Worm (Caenorhabditis elegans) whole organism, dauer: ENCODE results near the gene F41C3.8.

Source experiments
- unc-62 ChIP-seq: sonication (generic microtip); optimal IDR thresholded peaks from 2 replicates; lab custom pipeline; 2017; ENCODE audit warnings: missing biosample characterization, missing genetic modification reagents, missing genetic modification characterization

The F41C3.8 gene

ce11 chrII:4715676-4716075 is at the start of gene F41C3.8:
F41C3.8 (plus strand) TSS chrII:4716046.
- no peak for TF ChIP-seq unc-62 (GFP tag; lab: Kevin White, UChicago)

ce11 chrII:4667572-4667971 is 48.3 kb upstream of the F41C3.8 start, which contains the start of gene fut-5:
fut-5 (minus strand) TSS chrII:4667672.
- TF ChIP-seq unc-62 (GFP tag; lab: Kevin White, UChicago), result no peak

DNA sequence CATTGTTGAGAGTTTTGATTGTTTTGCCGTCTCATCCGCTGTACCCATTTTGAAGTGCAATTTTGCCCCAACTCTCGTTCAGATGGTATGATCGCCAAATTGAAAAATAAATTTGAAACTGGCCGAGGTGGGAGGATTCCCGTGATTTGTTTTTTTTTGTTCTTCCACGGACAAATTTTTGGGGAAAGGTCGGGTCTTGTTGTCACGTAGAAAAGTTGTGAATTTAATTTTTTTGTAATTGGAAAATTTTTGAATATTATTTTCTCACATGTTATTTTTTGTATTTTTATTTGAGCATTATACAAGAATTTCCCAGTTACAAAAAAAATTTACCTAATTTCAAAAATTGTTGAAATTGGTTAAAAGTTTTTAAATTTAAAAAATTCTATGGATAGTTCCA is 44.2 kb upstream of the F41C3.8 start, which contains the start of gene T05A7.6:
Gene T05A7.6 (minus strand): TSS at position 101 of the 400 bp plus-strand sequence.
- TF ChIP-seq unc-62 (GFP tag; lab: Kevin White, UChicago), result no peak

ce11 chrII:4672584-4673110 is 43.2 kb upstream of the F41C3.8 start, which contains the start of the genes clec-140 and hmg-11:
clec-140 (plus strand) TSS chrII:4673060.
hmg-11 (plus strand) TSS chrII:4673085.
- no peak for TF ChIP-seq unc-62 (GFP tag; lab: Kevin White, UChicago)

DNA sequence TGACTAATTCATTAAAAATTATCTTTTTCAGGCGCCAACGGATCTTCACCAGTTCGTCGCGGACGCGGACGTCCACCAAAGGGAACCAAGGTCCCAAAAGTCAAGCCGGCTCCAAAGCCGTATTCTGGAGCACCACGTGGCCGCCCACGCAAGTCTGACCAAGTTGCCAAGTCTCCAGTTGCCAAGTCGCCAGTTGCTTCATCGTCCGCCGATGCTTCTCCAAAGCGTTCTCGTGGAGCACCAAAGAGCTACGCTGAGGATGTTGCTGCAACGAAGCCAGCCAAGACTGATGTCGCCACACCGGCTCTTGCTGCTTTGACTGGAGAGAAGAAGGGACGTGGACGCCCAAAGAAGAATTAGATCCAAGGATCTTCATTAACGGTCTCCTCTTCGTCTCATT is 42.6 kb upstream of the F41C3.8 start:
- no peak for TF ChIP-seq unc-62 (GFP tag; lab: Kevin White, UChicago)

DNA sequence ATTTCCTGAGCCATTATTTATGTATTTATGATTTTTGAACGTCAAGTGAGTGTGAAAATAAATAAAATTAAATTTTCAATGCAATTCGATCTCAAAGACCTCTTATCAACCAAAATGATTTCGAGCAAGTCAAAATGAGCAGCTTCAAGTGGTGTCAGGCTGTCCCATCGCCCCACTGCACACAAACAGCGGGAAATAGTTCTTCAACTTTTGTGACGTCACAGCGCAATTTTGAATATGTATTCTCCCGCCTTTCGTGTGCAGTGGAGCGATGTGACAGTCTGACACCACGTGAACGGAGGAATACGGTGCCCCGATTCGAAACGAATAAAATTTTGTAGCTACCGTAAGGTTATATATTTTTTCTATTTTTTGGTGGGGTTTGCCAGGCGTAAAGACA is 42.2 kb upstream of the F41C3.8 start:
- TF ChIP-seq unc-62 (GFP tag; lab: Kevin White, UChicago), result no peak

- no peak for TF ChIP-seq unc-62 (GFP tag; lab: Kevin White, UChicago)
Measured at ce11 chrII:4674188-4674587, 41.7 kb upstream of the F41C3.8 start.

- TF ChIP-seq unc-62 (GFP tag; lab: Kevin White, UChicago), result no peak
Measured at ce11 chrII:4675481-4675880, 40.4 kb upstream of the F41C3.8 start, which contains the start of gene T05A7.3. T05A7.3 (plus strand) TSS chrII:4675781.

ce11 chrII:4676241-4676640 is 39.6 kb upstream of the F41C3.8 start:
- no peak for TF ChIP-seq unc-62 (GFP tag; lab: Kevin White, UChicago)

DNA sequence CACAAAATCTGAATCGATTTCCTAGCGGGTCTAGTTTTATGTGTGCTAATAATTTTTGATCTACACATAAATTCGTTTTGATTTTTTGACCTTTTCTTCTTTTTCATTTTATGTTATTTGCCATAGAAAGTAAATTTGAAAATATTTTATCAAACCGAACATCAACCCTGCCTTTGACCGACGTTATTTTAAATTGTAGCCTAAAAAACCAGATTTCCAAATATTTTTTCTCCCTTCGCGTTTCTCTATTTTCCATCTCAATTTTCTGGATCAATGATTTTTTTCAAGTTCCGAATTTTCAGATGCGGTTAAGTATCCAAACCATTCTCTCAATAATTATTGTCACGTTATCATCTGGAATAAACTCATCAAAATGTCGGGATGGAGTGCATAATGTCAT is 37.9 kb upstream of the F41C3.8 start, which contains the start of gene T05A7.1:
Gene T05A7.1 (plus strand): TSS at position 301 of the 400 bp plus-strand sequence.
- no peak for TF ChIP-seq unc-62 (GFP tag; lab: Kevin White, UChicago)

- no peak for TF ChIP-seq unc-62 (GFP tag; lab: Kevin White, UChicago)
Measured at ce11 chrII:4681391-4681790, 34.5 kb upstream of the F41C3.8 start, which contains the start of gene T05A7.7. T05A7.7 (minus strand) TSS chrII:4681491.

DNA sequence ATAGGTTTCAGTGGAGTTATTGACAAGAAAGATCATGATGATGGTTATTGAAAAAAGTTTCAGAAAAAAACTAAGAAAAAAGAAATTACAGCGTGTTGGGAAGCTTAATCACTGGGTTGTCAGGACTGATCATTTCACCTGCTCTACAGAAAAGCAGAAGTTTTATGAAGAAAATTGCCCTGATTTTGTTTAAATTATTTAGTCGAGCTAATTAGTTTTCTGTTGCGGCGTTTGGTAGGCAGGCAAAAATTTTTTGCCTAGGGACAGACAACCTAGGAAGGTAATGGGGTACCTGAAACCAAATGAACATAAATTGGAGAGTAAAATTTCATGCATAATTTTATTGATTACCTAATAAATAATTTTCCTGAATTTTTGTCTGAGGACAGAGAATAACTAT is 32.2 kb upstream of the F41C3.8 start, which contains the start of gene sre-40:
Gene sre-40 (minus strand): TSS at position 101 of the 400 bp plus-strand sequence.
- no peak for TF ChIP-seq unc-62 (GFP tag; lab: Kevin White, UChicago)

- no peak for TF ChIP-seq unc-62 (GFP tag; lab: Kevin White, UChicago)
Measured at ce11 chrII:4684852-4685251, 31.0 kb upstream of the F41C3.8 start.

DNA sequence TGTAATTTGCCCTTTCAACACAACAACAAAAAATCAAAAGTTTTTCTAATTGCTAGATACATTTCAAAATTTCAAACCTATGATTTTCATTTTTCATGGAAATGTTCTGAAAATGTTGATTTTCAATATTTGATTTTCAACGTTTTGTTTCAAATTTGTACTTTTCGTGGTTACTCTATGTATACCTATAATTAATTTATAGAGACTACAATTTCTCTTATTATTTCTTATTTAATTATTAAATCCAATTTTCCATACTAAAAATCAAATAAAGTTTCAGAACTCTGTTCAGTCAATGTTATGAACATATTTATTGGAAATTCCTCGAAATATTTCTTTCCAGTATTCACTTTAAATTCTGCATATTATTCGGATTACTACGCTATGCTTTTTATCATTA is 28.9 kb upstream of the F41C3.8 start, which contains the start of gene sre-39:
Gene sre-39 (plus strand): TSS at position 301 of the 400 bp plus-strand sequence.
- no peak for TF ChIP-seq unc-62 (GFP tag; lab: Kevin White, UChicago)

ce11 chrII:4689477-4689876 is 26.4 kb upstream of the F41C3.8 start, which contains the start of gene F10G7.12:
F10G7.12 (plus strand) TSS chrII:4689777.
- TF ChIP-seq unc-62 (GFP tag; lab: Kevin White, UChicago), result no peak

- no peak for TF ChIP-seq unc-62 (GFP tag; lab: Kevin White, UChicago)
Measured at ce11 chrII:4693129-4693528, 22.7 kb upstream of the F41C3.8 start, which contains the start of gene F10G7.5. F10G7.5 (plus strand) TSS chrII:4693414.

DNA sequence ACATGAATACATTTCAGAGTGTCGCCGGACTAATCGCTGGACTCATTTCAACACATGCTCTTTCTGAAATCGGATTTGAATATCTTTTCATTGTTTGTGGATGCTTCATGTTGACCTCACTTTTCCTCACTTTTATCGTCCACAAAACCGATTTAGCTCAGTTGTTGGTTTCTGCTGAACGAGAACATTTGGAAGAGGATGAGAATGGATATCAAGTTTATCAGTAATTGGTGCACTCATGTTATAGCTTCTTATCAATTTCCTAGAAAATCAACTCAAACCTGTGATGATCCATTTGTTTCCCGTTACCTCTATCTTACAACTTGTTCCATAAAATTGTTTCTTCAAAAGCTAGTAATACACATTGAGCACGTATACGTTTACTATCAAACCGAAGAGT is 19.8 kb upstream of the F41C3.8 start:
- no peak for TF ChIP-seq unc-62 (GFP tag; lab: Kevin White, UChicago)
